Worm (Caenorhabditis elegans): Measurements from ENCODE around the gene C46F11.4.

ce11 chrIII:3703397-3703796, 39.3 kb upstream of the C46F11.4 start, which contains the start of gene C14B1.3:
- TF ChIP-seq dao-5 (tag; optimal IDR thresholded peaks at IDR 0.05) (no peak), him-1 (tag; optimal IDR thresholded peaks at IDR 0.05) (no peak)
